Worm (Caenorhabditis elegans) whole organism, dauer: ENCODE results near the gene clec-258.

Source experiments
- unc-62 ChIP-seq: sonication (generic microtip); optimal IDR thresholded peaks from 2 replicates; lab custom pipeline; 2017; ENCODE audit warnings: missing biosample characterization, missing genetic modification reagents, missing genetic modification characterization

Gene clec-258

ce11 chrV:19777227-19777626 lies 11.0 kb upstream of the clec-258 start, which contains the start of gene fbxa-118:
TSS of gene fbxa-118 (minus strand) at chrV:19777327.
- TF ChIP-seq unc-62 (GFP tag; lab: Kevin White, UChicago) = no peak

- no peak for TF ChIP-seq unc-62 (GFP tag; lab: Kevin White, UChicago)
Measured at ce11 chrV:19778608-19779007, 9.6 kb upstream of the clec-258 start, which contains the start of gene fbxa-194. TSS of gene fbxa-194 (minus strand) at chrV:19778708.

- TF ChIP-seq unc-62 (GFP tag; lab: Kevin White, UChicago) = no peak
Measured at ce11 chrV:19779220-19779619, 9.0 kb upstream of the clec-258 start.

- no peak for TF ChIP-seq unc-62 (GFP tag; lab: Kevin White, UChicago)
Measured at ce11 chrV:19783829-19784228, 4.4 kb upstream of the clec-258 start, which contains the start of gene srt-45. TSS of gene srt-45 (plus strand) at chrV:19784129.

ce11 chrV:19790248-19790647 lies 2.0 kb downstream of the clec-258 start:
- TF ChIP-seq unc-62 (GFP tag; lab: Kevin White, UChicago) = no peak

- no peak for TF ChIP-seq unc-62 (GFP tag; lab: Kevin White, UChicago)
Measured at ce11 chrV:19794931-19795330, 6.7 kb downstream of the clec-258 start, which contains the start of gene M162.7. TSS of gene M162.7 (minus strand) at chrV:19795031.

- TF ChIP-seq unc-62 (GFP tag; lab: Kevin White, UChicago) = no peak
Measured at ce11 chrV:19801033-19801432, 12.8 kb downstream of the clec-258 start, which contains the start of gene Y116F11B.2. TSS of gene Y116F11B.2 (minus strand) at chrV:19801133.

- no peak for TF ChIP-seq unc-62 (GFP tag; lab: Kevin White, UChicago)
Measured at ce11 chrV:19802797-19803196, 14.6 kb downstream of the clec-258 start.

ce11 chrV:19805548-19805947 lies 17.3 kb downstream of the clec-258 start:
- TF ChIP-seq unc-62 (GFP tag; lab: Kevin White, UChicago) = no peak

ce11 chrV:19814833-19815232 lies 26.6 kb downstream of the clec-258 start, which contains the start of gene daf-28:
TSS of gene daf-28 (plus strand) at chrV:19815133.
- no peak for TF ChIP-seq unc-62 (GFP tag; lab: Kevin White, UChicago)

ce11 chrV:19820178-19820577 lies 31.9 kb downstream of the clec-258 start:
- TF ChIP-seq unc-62 (GFP tag; lab: Kevin White, UChicago) = no peak

ce11 chrV:19822093-19822492 lies 33.9 kb downstream of the clec-258 start, which contains the start of gene Y116F11B.17:
TSS of gene Y116F11B.17 (minus strand) at chrV:19822193.
- TF ChIP-seq unc-62 (GFP tag; lab: Kevin White, UChicago) = no peak

- TF ChIP-seq unc-62 (GFP tag; lab: Kevin White, UChicago) = no peak
Measured at ce11 chrV:19827481-19827880, 39.2 kb downstream of the clec-258 start.

ce11 chrV:19829225-19829624 lies 41.0 kb downstream of the clec-258 start:
- no peak for TF ChIP-seq unc-62 (GFP tag; lab: Kevin White, UChicago)

- no peak for TF ChIP-seq unc-62 (GFP tag; lab: Kevin White, UChicago)
Measured at ce11 chrV:19830815-19831214, 42.6 kb downstream of the clec-258 start, which contains the start of gene pcp-4. TSS of gene pcp-4 (minus strand) at chrV:19831011.

ce11 chrV:19831588-19831987 lies 43.3 kb downstream of the clec-258 start:
- no peak for TF ChIP-seq unc-62 (GFP tag; lab: Kevin White, UChicago)

ce11 chrV:19836142-19836541 lies 47.9 kb downstream of the clec-258 start, which contains the start of gene srw-38:
TSS of gene srw-38 (plus strand) at chrV:19836442.
- no peak for TF ChIP-seq unc-62 (GFP tag; lab: Kevin White, UChicago)
